Worm (Caenorhabditis elegans): ENCODE results near the gene acdh-10.

DNA sequence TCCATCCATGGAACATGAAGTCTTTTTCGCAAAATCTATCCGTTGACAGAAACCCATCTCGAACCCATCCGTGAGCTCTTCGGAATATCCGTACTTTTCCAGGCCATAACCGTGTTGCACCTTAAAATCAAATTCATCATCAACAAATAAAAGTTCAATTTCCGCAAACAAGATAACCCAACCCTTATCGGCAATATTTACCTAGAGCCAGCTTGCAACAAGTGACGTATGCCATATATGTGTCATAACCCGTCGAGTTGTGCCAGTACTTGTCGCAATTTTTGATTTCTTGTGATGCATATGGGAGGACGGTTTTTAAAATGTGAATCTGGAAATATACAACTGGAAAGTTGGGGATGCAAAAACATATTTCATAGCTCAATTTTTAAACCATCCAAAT, 8.8 kb downstream of the acdh-10 start:
- TF ChIP-seq pax-3 (tag; optimal IDR thresholded peaks at IDR 0.05) (no peak), ama-1 (optimal IDR thresholded peaks at IDR 0.05) (no peak), ztf-4 (tag; optimal IDR thresholded peaks at IDR 0.05) (no peak), nhr-237 (tag; optimal IDR thresholded peaks at IDR 0.05) (no peak), nhr-19 (GFP tag; conservative IDR thresholded peaks at IDR 0.05) (no peak), elt-3 (tag; optimal IDR thresholded peaks at IDR 0.05) (no peak), aly-2 (tag; optimal IDR thresholded peaks at IDR 0.05) (no peak), pqm-1 (tag; optimal IDR thresholded peaks at IDR 0.05) (no peak), jun-1 (tag; optimal IDR thresholded peaks at IDR 0.05) (no peak), lin-39 (tag; optimal IDR thresholded peaks at IDR 0.05) (no peak), ceh-8 (GFP tag; optimal IDR thresholded peaks at IDR 0.05) (no peak)
